Fruit fly (Drosophila melanogaster): ENCODE data around the gene Dab.

Dab gene

DNA sequence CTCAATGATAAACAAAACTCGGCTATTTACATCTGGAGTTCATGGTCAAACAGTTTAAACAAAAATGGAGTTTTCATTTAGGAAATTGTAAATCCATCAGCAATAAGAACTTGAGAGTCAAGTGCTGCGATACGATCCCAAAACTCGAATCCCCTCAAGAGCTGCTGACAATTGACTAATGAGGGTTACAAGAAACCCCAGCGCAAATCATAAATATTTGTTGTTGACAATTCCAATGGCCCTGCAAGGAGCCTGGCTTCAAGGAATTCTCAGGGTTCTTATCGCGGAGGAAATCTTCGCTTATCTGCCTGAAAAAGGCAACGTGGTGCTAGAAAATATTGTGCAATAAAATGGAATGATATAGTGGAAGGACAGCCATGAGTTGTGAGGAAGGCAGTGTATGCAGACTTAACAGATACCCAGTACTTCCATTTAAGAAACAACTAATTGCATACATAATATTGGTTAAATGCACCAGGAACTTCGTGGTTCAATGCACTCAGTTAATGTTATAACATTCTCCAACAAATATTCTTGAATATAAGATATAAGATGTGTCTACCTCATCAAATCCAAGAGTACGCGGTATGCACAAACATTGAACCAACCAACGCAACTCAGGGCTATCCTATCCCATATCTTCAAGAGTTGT, 56.2 kb downstream of the Dab start:
- TF ChIP-seq CG15710 (tag; optimal IDR thresholded peaks at IDR 0.05) (no peak), CG14655 (GFP tag; optimal IDR thresholded peaks at IDR 0.05) (peak; percentile 39), CG8301 (tag; optimal IDR thresholded peaks at IDR 0.05) (peak; percentile 19), CG17806 (tag; optimal IDR thresholded peaks at IDR 0.05) (peak; percentile 38), CG32121 (GFP tag; IDR thresholded peaks at IDR 0.05) (no peak), CG9948 (tag; optimal IDR thresholded peaks at IDR 0.05) (peak; percentile 5), Pif1A (GFP tag; optimal IDR thresholded peaks at IDR 0.05) (no peak), gl (tag; optimal IDR thresholded peaks at IDR 0.05) (no peak), D1 (tag; optimal IDR thresholded peaks at IDR 0.05) (no peak), CG13204 (GFP tag; optimal IDR thresholded peaks at IDR 0.05) (no peak), CG8159 (tag; optimal IDR thresholded peaks at IDR 0.05) (peak; percentile 42), Ets98B (GFP tag; IDR thresholded peaks at IDR 0.05) (no peak), fd96Ca (GFP tag; IDR thresholded peaks at IDR 0.05) (no peak)

DNA sequence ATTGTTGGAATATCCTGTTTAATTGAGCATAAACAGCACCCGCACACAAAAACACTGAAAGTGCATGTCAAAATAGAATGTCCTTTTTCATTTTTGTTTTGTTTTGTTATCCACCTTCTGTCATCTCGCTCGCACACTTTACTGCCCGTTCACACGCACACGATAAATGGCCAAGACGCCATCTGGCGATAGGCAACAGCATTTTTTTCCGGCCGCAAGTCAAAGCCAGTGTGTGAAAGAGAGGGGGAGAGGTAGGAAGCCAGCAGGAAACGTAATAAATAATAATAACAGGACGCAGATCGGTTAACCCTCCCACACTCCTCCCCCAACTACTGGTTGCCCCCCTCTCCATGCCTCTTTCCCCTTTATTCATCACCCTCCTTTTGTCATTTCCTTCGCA, 57.9 kb downstream of the Dab start:
- TF ChIP-seq CG32121 (GFP tag; IDR thresholded peaks at IDR 0.05): 0 out of 2 replicates have a peak, but pooled peaks have one; percentile 11
- peak; percentile 5 for TF ChIP-seq CG34367 (tag; optimal IDR thresholded peaks at IDR 0.05)
- peak; percentile 63 for TF ChIP-seq CG4496 (GFP tag; IDR thresholded peaks at IDR 0.05)
- TF ChIP-seq fd96Ca (GFP tag; IDR thresholded peaks at IDR 0.05): 0 out of 3 replicates have a peak, but pooled peaks have one; percentile 40
- TF ChIP-seq Ets98B (GFP tag; IDR thresholded peaks at IDR 0.05): no peak
- no peak for TF ChIP-seq Snoo (tag; optimal IDR thresholded peaks at IDR 0.05)
- peak; percentile 4 for TF ChIP-seq CG8159 (tag; optimal IDR thresholded peaks at IDR 0.05)
- no peak for TF ChIP-seq CG8301 (tag; optimal IDR thresholded peaks at IDR 0.05)
- peak; percentile 56 for TF ChIP-seq CG13204 (GFP tag; optimal IDR thresholded peaks at IDR 0.05)
- TF ChIP-seq CG12605 (GFP tag; IDR thresholded peaks at IDR 0.05): no peak
- no peak for TF ChIP-seq EcR (GFP tag; optimal IDR thresholded peaks at IDR 0.05)
- no peak for TF ChIP-seq CG17806 (tag; optimal IDR thresholded peaks at IDR 0.05)
- no peak for TF ChIP-seq Pif1B (GFP tag; optimal IDR thresholded peaks at IDR 0.05)
- peak; percentile 14 for TF ChIP-seq CG14655 (GFP tag; optimal IDR thresholded peaks at IDR 0.05)
- no peak for TF ChIP-seq gl (tag; optimal IDR thresholded peaks at IDR 0.05)
- TF ChIP-seq CG15710 (tag; optimal IDR thresholded peaks at IDR 0.05): no peak
- TF ChIP-seq Pif1A (GFP tag; optimal IDR thresholded peaks at IDR 0.05): no peak

DNA sequence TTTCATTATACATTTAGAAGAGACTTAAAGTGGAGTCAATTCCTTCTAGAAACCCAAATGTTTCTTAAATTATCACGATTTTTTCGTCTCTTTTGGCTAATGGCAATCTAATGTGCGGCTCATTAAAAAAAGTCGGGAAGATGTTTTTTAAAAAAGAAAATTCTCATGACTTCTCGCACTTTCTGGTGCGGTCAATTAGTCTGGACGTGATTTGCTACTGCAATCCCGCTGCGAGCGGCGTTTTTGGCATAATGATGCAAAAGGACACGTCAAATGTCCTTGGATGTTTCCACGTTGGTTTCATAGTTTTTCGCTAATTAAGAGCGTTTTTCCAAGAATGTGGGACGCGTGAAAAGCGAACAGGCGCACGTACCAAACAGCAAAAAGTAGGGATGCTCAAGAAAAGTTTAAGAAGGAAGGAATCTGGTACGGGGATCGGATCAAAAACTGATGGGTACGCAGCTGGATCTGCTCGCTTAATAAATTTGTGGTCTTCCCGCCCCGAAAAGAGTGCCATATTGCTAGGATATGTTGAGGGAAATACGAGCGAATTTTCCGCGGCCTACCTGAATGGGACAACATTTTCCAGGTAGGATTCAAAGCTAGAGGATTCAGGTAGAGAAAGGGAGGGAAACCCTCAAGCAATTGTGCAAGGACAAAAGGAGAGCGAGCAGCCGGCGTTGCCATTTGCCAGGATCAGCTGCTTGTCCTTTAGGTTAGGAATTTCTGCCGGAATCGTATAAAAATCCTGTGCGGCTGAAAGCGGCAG, 61.0 kb downstream of the Dab start:
- TF ChIP-seq CG15710 (tag; optimal IDR thresholded peaks at IDR 0.05) (no peak), CG8301 (tag; optimal IDR thresholded peaks at IDR 0.05) (no peak), CG8159 (tag; optimal IDR thresholded peaks at IDR 0.05) (no peak), CG9948 (tag; optimal IDR thresholded peaks at IDR 0.05) (no peak), CG10348 (GFP tag; IDR thresholded peaks at IDR 0.05) (no peak), CG32121 (GFP tag; IDR thresholded peaks at IDR 0.05) (no peak), D1 (tag; optimal IDR thresholded peaks at IDR 0.05) (no peak), Snoo (tag; optimal IDR thresholded peaks at IDR 0.05) (no peak), Ets98B (GFP tag; IDR thresholded peaks at IDR 0.05) (no peak), CG34367 (tag; optimal IDR thresholded peaks at IDR 0.05) (no peak), CG17806 (tag; optimal IDR thresholded peaks at IDR 0.05) (no peak), Pif1B (GFP tag; optimal IDR thresholded peaks at IDR 0.05) (no peak), gl (tag; optimal IDR thresholded peaks at IDR 0.05) (no peak), CG12605 (GFP tag; IDR thresholded peaks at IDR 0.05) (no peak), CG14655 (GFP tag; optimal IDR thresholded peaks at IDR 0.05) (no peak), Pif1A (GFP tag; optimal IDR thresholded peaks at IDR 0.05) (no peak), CG13204 (GFP tag; optimal IDR thresholded peaks at IDR 0.05) (no peak), EcR (GFP tag; optimal IDR thresholded peaks at IDR 0.05) (no peak), CG4496 (GFP tag; IDR thresholded peaks at IDR 0.05) (no peak), rn (GFP tag; IDR thresholded peaks at IDR 0.05) (no peak)
